Worm (Caenorhabditis elegans): ENCODE data around the gene BE10.3.

Gene BE10.3

ce11 chrIII:12841328-12841727 lies 33.5 kb downstream of the BE10.3 start (continued):
- TF ChIP-seq nhr-237 (tag; optimal IDR thresholded peaks at IDR 0.05) (no peak), spr-1 (tag; optimal IDR thresholded peaks at IDR 0.05) (no peak), nhr-25 (tag; optimal IDR thresholded peaks at IDR 0.05; ENCODE audit: borderline replicate concordance, insufficient read depth) (peak; percentile 78), D1046.2 (GFP tag; IDR thresholded peaks at IDR 0.05) (no peak), mep-1 (tag; optimal IDR thresholded peaks at IDR 0.05) (peak; percentile 72), hif-1 (tag; optimal IDR thresholded peaks at IDR 0.05) (peak in 1 of 2 experiments; percentile 42), F44E2.7 (GFP tag; IDR thresholded peaks at IDR 0.05) (no peak), ztf-7 (tag; optimal IDR thresholded peaks at IDR 0.05) (no peak), aly-2 (tag; optimal IDR thresholded peaks at IDR 0.05) (no peak), ceh-62 (tag; optimal IDR thresholded peaks at IDR 0.05) (no peak), aha-1 (tag) (no peak), mdl-1 (tag; optimal IDR thresholded peaks at IDR 0.05) (peak; percentile 11 to 94), lin-15B (tag; optimal IDR thresholded peaks at IDR 0.05) (no peak), egl-27 (tag; optimal IDR thresholded peaks at IDR 0.05) (no peak), madf-9 (GFP tag; conservative IDR thresholded peaks at IDR 0.05) (no peak), Y105C5A.15 (GFP tag; IDR thresholded peaks at IDR 0.05) (no peak), skn-1 (tag; optimal IDR thresholded peaks at IDR 0.05) (no peak), zfp-3 (GFP tag; conservative IDR thresholded peaks at IDR 0.05) (no peak), lir-3 (tag; optimal IDR thresholded peaks at IDR 0.05) (no peak), ceh-28 (tag; optimal IDR thresholded peaks at IDR 0.05) (no peak), unc-39 (tag; optimal IDR thresholded peaks at IDR 0.05) (no peak), nhr-42 (GFP tag; IDR thresholded peaks at IDR 0.05) (no peak), lin-39 (tag; optimal IDR thresholded peaks at IDR 0.05) (no peak), nhr-76 (tag; optimal IDR thresholded peaks at IDR 0.05) (no peak), dmd-6 (GFP tag; IDR thresholded peaks at IDR 0.05) (peak; percentile 83), gei-8 (GFP tag; optimal IDR thresholded peaks at IDR 0.05) (no peak), nhr-6 (tag; optimal IDR thresholded peaks at IDR 0.05) (no peak), zip-2 (tag; optimal IDR thresholded peaks at IDR 0.05) (no peak), F49E8.2 (tag; optimal IDR thresholded peaks at IDR 0.05; ENCODE audit: borderline replicate concordance) (no peak), F37D6.2 (tag; optimal IDR thresholded peaks at IDR 0.05) (no peak), vab-7 (GFP tag; IDR thresholded peaks at IDR 0.05) (no peak), ces-1 (GFP tag; optimal IDR thresholded peaks at IDR 0.05) (peak; percentile 72), dmd-9 (GFP tag; IDR thresholded peaks at IDR 0.05) (no peak), ceh-82 (tag; optimal IDR thresholded peaks at IDR 0.05) (no peak), daf-12 (tag; optimal IDR thresholded peaks at IDR 0.05) (peak; percentile 48), attf-4 (tag; optimal IDR thresholded peaks at IDR 0.05) (no peak), egl-43 (GFP tag; IDR thresholded peaks at IDR 0.05) (no peak), nhr-28 (tag; optimal IDR thresholded peaks at IDR 0.05) (peak; percentile 80), unc-130 (GFP tag; optimal IDR thresholded peaks at IDR 0.05) (no peak), nhr-41 (GFP tag; IDR thresholded peaks at IDR 0.05) (no peak), Y48G9A.11 (GFP tag; IDR thresholded peaks at IDR 0.05) (no peak), dpl-1 (GFP tag; optimal IDR thresholded peaks at IDR 0.05) (peak; percentile 24), daf-16 (GFP tag; optimal IDR thresholded peaks at IDR 0.05) (no peak), daf-16 (tag; optimal IDR thresholded peaks at IDR 0.05) (peak; percentile 48), ZK337.2 (GFP tag; IDR thresholded peaks at IDR 0.05) (no peak), Y5F2A.4 (GFP tag; optimal IDR thresholded peaks at IDR 0.05) (no peak), zip-11 (GFP tag; IDR thresholded peaks at IDR 0.05) (no peak), T20F7.1 (GFP tag; optimal IDR thresholded peaks at IDR 0.05) (peak; percentile 27), arid-1 (GFP tag; conservative IDR thresholded peaks at IDR 0.05) (no peak), Y75B8A.6 (GFP tag; IDR thresholded peaks at IDR 0.05) (no peak), R02D3.7 (tag; optimal IDR thresholded peaks at IDR 0.05) (no peak), cey-2 (tag; optimal IDR thresholded peaks at IDR 0.05; ENCODE audit: borderline replicate concordance, insufficient read depth) (no peak), sdz-12 (GFP tag; optimal IDR thresholded peaks at IDR 0.05) (no peak)
